Worm (Caenorhabditis elegans): ENCODE data around the gene nrx-1.

DNA sequence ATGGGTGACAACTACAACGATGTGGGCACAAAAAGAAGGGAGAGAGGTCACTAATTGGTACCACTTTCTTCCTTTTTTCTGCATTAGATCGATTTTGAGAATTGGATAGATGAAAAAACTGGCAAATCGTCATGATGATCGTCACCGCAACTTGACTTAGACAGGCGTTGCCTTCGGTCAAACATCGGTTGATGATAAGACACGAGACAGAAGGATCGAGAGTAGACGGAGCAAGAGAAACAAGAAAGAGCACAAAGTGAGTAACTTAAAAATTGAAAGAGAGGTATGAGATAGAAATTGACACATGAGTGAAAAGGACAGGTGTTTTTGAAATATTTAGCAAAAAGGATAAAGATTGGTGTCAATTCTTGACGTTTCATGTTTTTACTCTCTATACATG, 45.2 kb downstream of the nrx-1 start:
- TF ChIP-seq W03F9.2 (tag; optimal IDR thresholded peaks at IDR 0.05) (no peak), him-1 (tag; optimal IDR thresholded peaks at IDR 0.05) (no peak)

Measured in whole organism, L4/young adult.